Fruit fly (Drosophila melanogaster): ENCODE data around the gene CG31659.

CG31659 gene

DNA sequence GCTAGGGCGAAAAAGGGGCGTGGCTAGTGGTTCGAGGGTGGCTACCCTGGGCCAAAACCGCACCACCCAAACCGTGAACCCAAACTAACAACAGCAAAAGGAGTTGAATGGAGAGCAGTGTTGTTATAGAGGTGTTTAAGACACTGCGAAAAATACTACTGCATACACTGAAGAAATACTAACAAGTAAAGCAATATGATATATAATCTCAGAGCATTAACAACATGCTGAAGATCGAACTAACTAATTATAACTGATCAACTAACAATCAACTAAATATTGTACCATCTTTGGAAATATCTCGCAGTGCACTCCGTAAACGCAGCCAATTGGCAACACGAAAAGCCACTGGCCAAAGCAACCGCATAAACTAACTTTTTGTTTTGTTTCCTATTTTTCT, 34.0 kb upstream of the CG31659 start (continued):
- TF ChIP-seq CG15514 (GFP tag; optimal IDR thresholded peaks at IDR 0.05): no peak
- TF ChIP-seq Fer1 (GFP tag; optimal IDR thresholded peaks at IDR 0.05): no peak
- no peak for TF ChIP-seq so (GFP tag; IDR thresholded peaks at IDR 0.05)
- no peak for TF ChIP-seq cg (GFP tag; optimal IDR thresholded peaks at IDR 0.05)
- no peak for TF ChIP-seq pnt (GFP tag; optimal IDR thresholded peaks at IDR 0.05)
- TF ChIP-seq crp (GFP tag; optimal IDR thresholded peaks at IDR 0.05): no peak
- no peak for TF ChIP-seq her (GFP tag; optimal IDR thresholded peaks at IDR 0.05)
- TF ChIP-seq CG15601 (tag; optimal IDR thresholded peaks at IDR 0.05): no peak
- TF ChIP-seq MTF-1 (GFP tag; optimal IDR thresholded peaks at IDR 0.05; ENCODE audit: borderline replicate concordance): no peak
- no peak for TF ChIP-seq br (optimal IDR thresholded peaks at IDR 0.05)
- TF ChIP-seq ken (GFP tag; IDR thresholded peaks at IDR 0.05): no peak
- TF ChIP-seq zen2 (GFP tag; IDR thresholded peaks at IDR 0.05; ENCODE audit: partially characterized antibody): no peak
- no peak for TF ChIP-seq chn (GFP tag; optimal IDR thresholded peaks at IDR 0.05)
- no peak for TF ChIP-seq CG4730 (GFP tag; IDR thresholded peaks at IDR 0.05)
- no peak for TF ChIP-seq CG17912 (GFP tag; optimal IDR thresholded peaks at IDR 0.05)
- no peak for TF ChIP-seq CHES-1-like (GFP tag; optimal IDR thresholded peaks at IDR 0.05)
- no peak for TF ChIP-seq kay (GFP tag; optimal IDR thresholded peaks at IDR 0.05)
- TF ChIP-seq CG34422 (GFP tag; IDR thresholded peaks at IDR 0.05): no peak
- no peak for TF ChIP-seq chm (GFP tag; IDR thresholded peaks at IDR 0.05)
- peak in 1 of 2 experiments; percentile 10 for TF ChIP-seq dpn (GFP tag; optimal IDR thresholded peaks at IDR 0.05)
- no peak for TF ChIP-seq eyg (GFP tag; optimal IDR thresholded peaks at IDR 0.05)
- TF ChIP-seq Lpt (GFP tag; optimal IDR thresholded peaks at IDR 0.05): no peak
- TF ChIP-seq CG11504 (tag; optimal IDR thresholded peaks at IDR 0.05): peak; percentile 37
- TF ChIP-seq CG10959 (GFP tag; IDR thresholded peaks at IDR 0.05): no peak
- TF ChIP-seq CG10979 (tag; optimal IDR thresholded peaks at IDR 0.05): peak; percentile 28
- no peak for TF ChIP-seq CG13123 (GFP tag; optimal IDR thresholded peaks at IDR 0.05)
- no peak for TF ChIP-seq CG9215 (GFP tag; IDR thresholded peaks at IDR 0.05)
- no peak for TF ChIP-seq rib (GFP tag; IDR thresholded peaks at IDR 0.05)
- TF ChIP-seq CG2889 (GFP tag; IDR thresholded peaks at IDR 0.05): no peak
- no peak for TF ChIP-seq CG30431 (GFP tag; optimal IDR thresholded peaks at IDR 0.05)
- no peak for TF ChIP-seq CG13775 (GFP tag; optimal IDR thresholded peaks at IDR 0.05)
- TF ChIP-seq trem (tag; optimal IDR thresholded peaks at IDR 0.05): no peak
- no peak for TF ChIP-seq CG8281 (tag; optimal IDR thresholded peaks at IDR 0.05)
- no peak for TF ChIP-seq dimm (GFP tag; IDR thresholded peaks at IDR 0.05)
- peak; percentile 88 for TF ChIP-seq Ets65A (GFP tag)
- no peak for TF ChIP-seq sr (GFP tag; IDR thresholded peaks at IDR 0.05)
- no peak for TF ChIP-seq BEAF-32 (GFP tag; optimal IDR thresholded peaks at IDR 0.05)
- TF ChIP-seq Dref (GFP tag; IDR thresholded peaks at IDR 0.05): no peak
- TF ChIP-seq CG16813 (GFP tag; IDR thresholded peaks at IDR 0.05; ENCODE audit: partially characterized antibody): no peak
- TF ChIP-seq fd3F (GFP tag; optimal IDR thresholded peaks at IDR 0.05): no peak
- TF ChIP-seq CG17802 (tag; optimal IDR thresholded peaks at IDR 0.05): no peak
- no peak for TF ChIP-seq CG43689 (GFP tag; IDR thresholded peaks at IDR 0.05)
- TF ChIP-seq ro (GFP tag; IDR thresholded peaks at IDR 0.05): no peak
- TF ChIP-seq cad (GFP tag; optimal IDR thresholded peaks at IDR 0.05): no peak
- no peak for TF ChIP-seq oc (tag; optimal IDR thresholded peaks at IDR 0.05)
- no peak for TF ChIP-seq HHEX (GFP tag; optimal IDR thresholded peaks at IDR 0.05)
- TF ChIP-seq Atf6 (GFP tag; IDR thresholded peaks at IDR 0.05): no peak
- TF ChIP-seq Nf-YB (GFP tag; optimal IDR thresholded peaks at IDR 0.05): no peak
- TF ChIP-seq mld (GFP tag; IDR thresholded peaks at IDR 0.05; ENCODE audit: partially characterized antibody): no peak
- no peak for TF ChIP-seq CG31388 (GFP tag; optimal IDR thresholded peaks at IDR 0.05)
- TF ChIP-seq bab2 (GFP tag; optimal IDR thresholded peaks at IDR 0.05): no peak
- TF ChIP-seq CG31441 (GFP tag; IDR thresholded peaks at IDR 0.05): peak; percentile 31; the same call in 1 of the 2 replicates
- TF ChIP-seq CG12659 (GFP tag; optimal IDR thresholded peaks at IDR 0.05): no peak

All from whole organism, embryonic.